Fruit fly (Drosophila melanogaster) whole organism: ENCODE measurements around the gene smal.

Source experiments
- CG8478 ChIP-seq: fragments of >200 bp; optimal IDR thresholded peaks from 2 replicates; lab custom pipeline; 2018; ENCODE audit warnings: inconsistent platforms
- EcR ChIP-seq, 2 experiments: fragments of >200 bp; optimal IDR thresholded peaks; 2 replicates each; lab custom pipeline; 2017; ENCODE audit warnings: missing biosample characterization in 2 of 2, missing genetic modification characterization in 2 of 2, missing genetic modification reagents in 2 of 2
- pan ChIP-seq: fragments of >200 bp; optimal IDR thresholded peaks from 2 replicates; lab custom pipeline; 2017
- psq ChIP-seq: fragments of >200 bp; optimal IDR thresholded peaks from 2 replicates; lab custom pipeline; 2017
- usp ChIP-seq: fragments of >200 bp; optimal IDR thresholded peaks from 2 replicates; lab custom pipeline; 2017; ENCODE audit warnings: missing biosample characterization, missing genetic modification characterization, mixed read lengths

DNA sequence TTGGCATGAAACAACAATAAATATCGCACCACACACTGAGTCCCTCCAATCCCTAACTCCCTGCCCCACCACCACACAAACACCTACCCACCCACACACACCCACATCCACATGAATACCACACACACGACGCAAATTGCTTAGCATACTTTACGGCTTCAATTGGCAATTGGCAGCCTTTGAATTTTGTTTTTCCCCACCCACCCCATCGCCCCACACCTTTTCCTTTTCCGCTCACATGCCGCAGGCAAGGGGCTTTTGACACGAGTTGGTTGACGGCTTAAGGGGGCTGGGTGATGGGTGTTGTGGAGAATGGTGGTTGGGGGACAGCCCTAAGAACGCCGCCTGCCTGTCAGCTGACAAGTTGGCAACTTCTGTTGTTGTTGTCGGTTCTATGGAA is 70.5 kb downstream of the smal start:
- TF ChIP-seq usp (GFP tag; lab: Kevin White, UChicago) (no peak), CG8478 (no peak), pan (lab: Kevin White, UChicago) (no peak), EcR (GFP tag; optimal IDR thresholded peaks at IDR 0.05; lab: Kevin White, UChicago) (no peak), psq (lab: Kevin White, UChicago) (no peak)
